Worm (Caenorhabditis elegans) whole organism, L4/young adult: ENCODE data around the gene sea-2.

Experiments used
- W03F9.2 ChIP-seq: fragments of 150-350 bp; optimal IDR thresholded peaks from 2 replicates; lab custom pipeline; 2014; ENCODE audit warnings: missing biosample characterization, missing genetic modification characterization
- him-1 ChIP-seq: sonication (generic microtip); optimal IDR thresholded peaks from 2 replicates; lab custom pipeline; 2016; ENCODE audit warnings: missing genotype, missing genetic modification reagents, missing genetic modification characterization, missing compliant biosample characterization

DNA sequence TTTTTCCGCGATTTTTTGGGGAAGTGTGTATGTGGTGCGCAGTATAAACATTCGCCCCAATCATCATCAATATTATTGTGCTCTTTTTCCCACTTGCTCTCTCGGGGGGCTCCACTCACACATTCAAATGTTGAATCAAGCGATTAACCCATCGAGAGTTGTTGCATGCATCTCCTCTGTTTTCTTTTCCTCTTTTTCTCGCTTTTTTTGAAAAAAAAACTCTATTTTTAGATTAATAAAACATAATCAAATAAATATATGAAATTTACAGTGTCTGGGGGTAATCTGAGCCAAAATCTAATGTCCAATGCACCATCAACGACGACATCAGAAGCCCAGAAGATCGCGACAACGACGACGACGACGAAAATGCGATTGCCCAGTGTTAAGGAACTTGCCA lies 54.4 kb downstream of the sea-2 start, which contains the start of gene ephx-1:
- TF ChIP-seq him-1 (tag; lab: Kevin White, UChicago) (no peak), W03F9.2 (tag; lab: Kevin White, UChicago) (no peak)
